Worm (Caenorhabditis elegans): ENCODE results near the gene str-247.

- no peak for TF ChIP-seq B0019.2 (GFP tag; conservative IDR thresholded peaks at IDR 0.05)
- TF ChIP-seq ets-4 (GFP tag; optimal IDR thresholded peaks at IDR 0.05), result no peak
- TF ChIP-seq mcd-1 (GFP tag; IDR thresholded peaks at IDR 0.05), result no peak
- no peak for TF ChIP-seq egl-18 (GFP tag; IDR thresholded peaks at IDR 0.05)
- no peak for TF ChIP-seq lag-1 (GFP tag; IDR thresholded peaks at IDR 0.05)
- no peak for TF ChIP-seq F57A8.1 (GFP tag; optimal IDR thresholded peaks at IDR 0.05)
- no peak for TF ChIP-seq ama-1 (optimal IDR thresholded peaks at IDR 0.05)
- TF ChIP-seq ama-1 (GFP tag; optimal IDR thresholded peaks at IDR 0.05), result no peak
- no peak for TF ChIP-seq snpc-4 (GFP tag; optimal IDR thresholded peaks at IDR 0.05)
- TF ChIP-seq snpc-4 (tag; optimal IDR thresholded peaks at IDR 0.05), result no peak
- no peak for TF ChIP-seq unc-62 (GFP tag; optimal IDR thresholded peaks at IDR 0.05)
- no peak for TF ChIP-seq attf-5 (GFP tag; optimal IDR thresholded peaks at IDR 0.05)
These were observed 37.4 kb upstream of the str-247 start, which contains the start of gene srx-67 for ce11 chrV:3916480-3916879.
